Worm (Caenorhabditis elegans) whole organism, L4 larva: ENCODE measurements around the gene cyp-13A6.

ENCODE experiments used
- D1046.2 ChIP-seq: fragments of 200-800 bp; sonication (Bioruptor generic); IDR thresholded peaks from 2 replicates; pipeline ENCODE4 v1.3.6; 2022; ENCODE audit warnings: missing genetic modification characterization, missing compliant biosample characterization
- F10B5.3 ChIP-seq: sonication (generic microtip); optimal IDR thresholded peaks from 2 replicates; lab custom pipeline; 2016; ENCODE audit warnings: mild to moderate bottlenecking, missing genetic modification characterization, missing compliant biosample characterization
- T20F7.1 ChIP-seq: fragments of 200-800 bp; sonication (Bioruptor generic); optimal IDR thresholded peaks from 2 replicates; lab custom pipeline; 2018; ENCODE audit warnings: mild to moderate bottlenecking, missing genetic modification characterization, missing compliant biosample characterization
- Y75B8A.6 ChIP-seq: fragments of 200-800 bp; sonication (Bioruptor generic); IDR thresholded peaks from 2 replicates; pipeline ENCODE4 v1.3.6; 2022; ENCODE audit warnings: missing genetic modification reagents, missing genetic modification characterization, missing compliant biosample characterization
- ZK337.2 ChIP-seq: fragments of 200-800 bp; sonication (Bioruptor generic); IDR thresholded peaks from 2 replicates; pipeline ENCODE4 v1.3.6; 2022; ENCODE audit warnings: missing genetic modification reagents, missing genetic modification characterization, missing compliant biosample characterization
- aha-1 ChIP-seq: fragments of 150-350 bp; peaks from one replicate; lab custom pipeline; 2014; ENCODE audit warnings: missing biosample characterization, missing genetic modification characterization
- aly-2 ChIP-seq: sonication (generic microtip); optimal IDR thresholded peaks from 2 replicates; lab custom pipeline; 2018; ENCODE audit warnings: missing biosample characterization, missing genetic modification characterization
- arid-1 ChIP-seq: fragments of 200-800 bp; sonication (Bioruptor generic); conservative IDR thresholded peaks from 2 replicates; pipeline ENCODE4 v1.3.6; 2022; ENCODE audit warnings: missing genetic modification reagents, missing genetic modification characterization, missing compliant biosample characterization
- ceh-20 ChIP-seq: fragments of 200-800 bp; sonication (Bioruptor generic); IDR thresholded peaks from 2 replicates; pipeline ENCODE4 v1.3.6; 2022; ENCODE audit warnings: missing genetic modification reagents, missing genetic modification characterization, missing compliant biosample characterization
- ceh-32 ChIP-seq: sonication (generic microtip); optimal IDR thresholded peaks from 2 replicates; lab custom pipeline; 2016; ENCODE audit warnings: mild to moderate bottlenecking, missing genetic modification characterization, missing compliant biosample characterization; ENCODE audit not compliant: poor library complexity
- ceh-44 ChIP-seq: fragments of 200-800 bp; sonication (Bioruptor generic); IDR thresholded peaks from 2 replicates; pipeline ENCODE4 v1.3.6; 2022; ENCODE audit warnings: missing genetic modification reagents, missing genetic modification characterization, missing compliant biosample characterization
- cey-2 ChIP-seq: sonication (generic microtip); optimal IDR thresholded peaks from 3 replicates; lab custom pipeline; 2017; ENCODE audit warnings: missing genetic modification characterization, mild to moderate bottlenecking, missing compliant biosample characterization, antibody characterized with exemption, borderline replicate concordance; ENCODE audit not compliant: insufficient read depth
- ctbp-1 ChIP-seq: fragments of 200-800 bp; sonication (Bioruptor generic); IDR thresholded peaks from 2 replicates; pipeline ENCODE4 v1.3.6; 2022; ENCODE audit warnings: missing genetic modification reagents, missing genetic modification characterization, missing compliant biosample characterization
- daf-16 ChIP-seq, 3 experiments: sonication (generic microtip); optimal IDR thresholded peaks; 2 replicates each; lab custom pipeline; 2016 to 2017; ENCODE audit warnings: missing genetic modification characterization in 3 of 3, missing genetic modification reagents in 3 of 3, mild to moderate bottlenecking in 2 of 3, missing compliant biosample characterization in 2 of 3, missing biosample characterization in 1 of 3, moderate library complexity in 1 of 3
- daf-19 ChIP-seq: fragments of 200-800 bp; sonication (Bioruptor generic); conservative IDR thresholded peaks from 2 replicates; pipeline ENCODE4 v1.3.6; 2022; ENCODE audit warnings: missing genetic modification characterization, missing compliant biosample characterization
- daf-8 ChIP-seq: fragments of 200-800 bp; sonication (Bioruptor generic); IDR thresholded peaks from 2 replicates; pipeline ENCODE4 v1.3.6; 2022; ENCODE audit warnings: missing genetic modification characterization, missing compliant biosample characterization
- dmd-8 ChIP-seq: fragments of 200-800 bp; sonication (Bioruptor generic); IDR thresholded peaks from 2 replicates; pipeline ENCODE4 v1.3.6; 2022; ENCODE audit warnings: missing genetic modification characterization, missing compliant biosample characterization
- dpl-1 ChIP-seq: fragments of 150-350 bp; optimal IDR thresholded peaks from 2 replicates; lab custom pipeline; 2014; ENCODE audit warnings: missing biosample characterization, missing genetic modification reagents, missing genetic modification characterization
- duxl-1 ChIP-seq: sonication (generic microtip); optimal IDR thresholded peaks from 2 replicates; lab custom pipeline; 2016; ENCODE audit warnings: mild to moderate bottlenecking, missing genetic modification characterization, moderate library complexity, missing compliant biosample characterization; ENCODE audit not compliant: poor library complexity
- egl-43 ChIP-seq: fragments of 200-800 bp; sonication (Bioruptor generic); IDR thresholded peaks from 2 replicates; pipeline ENCODE4 v1.3.6; 2022; ENCODE audit warnings: missing genetic modification reagents, missing genetic modification characterization, missing compliant biosample characterization
- hlh-11 ChIP-seq: fragments of 200-800 bp; sonication (Bioruptor generic); optimal IDR thresholded peaks from 2 replicates; lab custom pipeline; 2018; ENCODE audit warnings: mild to moderate bottlenecking, missing genetic modification characterization, missing compliant biosample characterization
- lin-15B ChIP-seq: fragments of 150-350 bp; sonication (generic microtip); optimal IDR thresholded peaks from 3 replicates; lab custom pipeline; 2014; ENCODE audit warnings: missing biosample characterization, missing genetic modification characterization
- lin-29 ChIP-seq: fragments of 200-800 bp; sonication (Bioruptor generic); IDR thresholded peaks from 2 replicates; pipeline ENCODE4 v1.3.6; 2022; ENCODE audit warnings: missing genetic modification reagents, missing genetic modification characterization, missing compliant biosample characterization
- lin-38 ChIP-seq: fragments of 200-800 bp; sonication (Bioruptor generic); IDR thresholded peaks from 2 replicates; pipeline ENCODE4 v1.3.6; 2022; ENCODE audit warnings: missing genetic modification reagents, missing genetic modification characterization, missing compliant biosample characterization
- lsy-2 ChIP-seq, 2 experiments: fragments of 150-350 bp in 1 of 2; sonication (generic microtip) in 1 of 2; optimal IDR thresholded peaks; 2 replicates each; lab custom pipeline; 2014 to 2017; ENCODE audit warnings: missing biosample characterization in 2 of 2, missing genetic modification characterization in 2 of 2
- madf-5 ChIP-seq, 2 experiments: fragments of 200-800 bp; sonication (Bioruptor generic); IDR thresholded peaks; 2 replicates each; pipeline ENCODE4 v1.3.6; 2022; ENCODE audit warnings: missing compliant biosample characterization in 2 of 2, missing genetic modification characterization in 2 of 2
- madf-9 ChIP-seq: fragments of 200-800 bp; sonication (Bioruptor generic); conservative IDR thresholded peaks from 2 replicates; pipeline ENCODE4 v1.3.6; 2022; ENCODE audit warnings: missing genetic modification reagents, missing genetic modification characterization, missing compliant biosample characterization
- mdl-1 ChIP-seq, 2 experiments: fragments of 150-350 bp in 1 of 2; sonication (generic microtip) in 1 of 2; optimal IDR thresholded peaks; 2 replicates each; lab custom pipeline; 2014 to 2017; ENCODE audit warnings: missing biosample characterization in 2 of 2, missing genetic modification characterization in 2 of 2
- mxl-3 ChIP-seq: fragments of 200-800 bp; sonication (Bioruptor generic); optimal IDR thresholded peaks from 2 replicates; lab custom pipeline; 2018; ENCODE audit warnings: mild to moderate bottlenecking, missing genetic modification characterization, missing compliant biosample characterization
- nhr-11 ChIP-seq: fragments of 150-350 bp; optimal IDR thresholded peaks from 2 replicates; lab custom pipeline; 2014; ENCODE audit warnings: missing biosample characterization, missing genetic modification characterization
- nhr-237 ChIP-seq: sonication (generic microtip); optimal IDR thresholded peaks from 2 replicates; lab custom pipeline; 2017; ENCODE audit warnings: missing biosample characterization, missing genetic modification characterization
- nhr-25 ChIP-seq: sonication (generic microtip); optimal IDR thresholded peaks from 2 replicates; lab custom pipeline; 2017; ENCODE audit warnings: missing genetic modification characterization, mild to moderate bottlenecking, missing compliant biosample characterization, antibody characterized with exemption, moderate library complexity, borderline replicate concordance; ENCODE audit not compliant: insufficient read depth
- nhr-48 ChIP-seq: sonication (generic microtip); optimal IDR thresholded peaks from 2 replicates; lab custom pipeline; 2016; ENCODE audit warnings: mild to moderate bottlenecking, missing genetic modification characterization, missing compliant biosample characterization
- pha-4 ChIP-seq, 2 experiments: fragments of 150-350 bp in 1 of 2; fragments of 200-800 bp in 1 of 2; sonication (Bioruptor generic) in 1 of 2; IDR thresholded peaks in 1 of 2; optimal IDR thresholded peaks in 1 of 2; 2 replicates each; pipeline versions ENCODE4 v1.3.6 to Lab custom; 2014 to 2022; ENCODE audit warnings: missing genetic modification characterization in 2 of 2, missing genetic modification reagents in 2 of 2, missing biosample characterization in 1 of 2, missing compliant biosample characterization in 1 of 2
- saeg-2 ChIP-seq: fragments of 200-800 bp; sonication (Bioruptor generic); IDR thresholded peaks from 2 replicates; pipeline ENCODE4 v1.3.6; 2022; ENCODE audit warnings: missing genetic modification reagents, missing genetic modification characterization, missing compliant biosample characterization
- sdz-12 ChIP-seq: fragments of 200-800 bp; sonication (Bioruptor generic); optimal IDR thresholded peaks from 2 replicates; lab custom pipeline; 2018; ENCODE audit warnings: mild to moderate bottlenecking, missing genetic modification characterization, missing compliant biosample characterization
- set-16 ChIP-seq: fragments of 200-800 bp; sonication (Bioruptor generic); IDR thresholded peaks from 2 replicates; pipeline ENCODE4 v1.3.6; 2022; ENCODE audit warnings: missing genetic modification reagents, missing genetic modification characterization, missing compliant biosample characterization
- spr-3 ChIP-seq: fragments of 200-800 bp; sonication (Bioruptor generic); optimal IDR thresholded peaks from 2 replicates; lab custom pipeline; 2018; ENCODE audit warnings: mild to moderate bottlenecking, missing genetic modification characterization, missing compliant biosample characterization
- tra-1 ChIP-seq: fragments of 200-800 bp; sonication (Bioruptor generic); IDR thresholded peaks from 2 replicates; pipeline ENCODE4 v1.3.6; 2022; ENCODE audit warnings: missing genetic modification reagents, missing genetic modification characterization, missing compliant biosample characterization
- unc-130 ChIP-seq: sonication (generic microtip); optimal IDR thresholded peaks from 2 replicates; lab custom pipeline; 2016; ENCODE audit warnings: missing genetic modification reagents, missing genetic modification characterization, missing compliant biosample characterization
- zfp-3 ChIP-seq: fragments of 200-800 bp; sonication (Bioruptor generic); conservative IDR thresholded peaks from 2 replicates; pipeline ENCODE4 v1.3.6; 2022; ENCODE audit warnings: missing genetic modification reagents, missing genetic modification characterization, missing compliant biosample characterization
- ztf-11 ChIP-seq: fragments of 150-350 bp; optimal IDR thresholded peaks from 2 replicates; lab custom pipeline; 2014; ENCODE audit warnings: missing biosample characterization, missing genetic modification characterization
- ztf-7 ChIP-seq: fragments of 150-350 bp; optimal IDR thresholded peaks from 2 replicates; lab custom pipeline; 2014; ENCODE audit warnings: missing biosample characterization, missing genetic modification characterization

The cyp-13A6 gene

ce11 chrII:9828502-9828901, 25.9 kb upstream of the cyp-13A6 start:
- TF ChIP-seq arid-1 (no peak), ceh-44 (no peak), daf-19 (GFP tag; lab: Robert Waterston, UW) (no peak), F10B5.3 (no peak), lin-15B (tag; lab: Kevin White, UChicago) (no peak), dpl-1 (no peak), T20F7.1 (GFP tag; lab: Kevin White, UChicago) (no peak)

ce11 chrII:9827852-9828251, 25.2 kb upstream of the cyp-13A6 start, which contains the start of gene eyg-1:
Gene eyg-1 (minus strand): TSS chrII:9827952.
- TF ChIP-seq egl-43 (GFP tag; lab: Robert Waterston, UW) (no peak), zfp-3 (GFP tag; lab: Robert Waterston, UW) (no peak), dmd-8 (GFP tag; lab: Robert Waterston, UW) (no peak), ztf-11 (tag; lab: Kevin White, UChicago) (no peak), aha-1 (tag; lab: Kevin White, UChicago) (peak; percentile 53), ceh-20 (no peak)

ce11 chrII:9826946-9827345, 24.3 kb upstream of the cyp-13A6 start:
- TF ChIP-seq ctbp-1 (GFP tag; lab: Robert Waterston, UW) (no peak), aha-1 (tag; lab: Kevin White, UChicago) (peak; percentile 56), zfp-3 (GFP tag; lab: Robert Waterston, UW) (no peak), mxl-3 (GFP tag; lab: Kevin White, UChicago) (no peak), ZK337.2 (GFP tag; lab: Robert Waterston, UW) (no peak), lin-29 (GFP tag; lab: Robert Waterston, UW) (no peak)

ce11 chrII:9807519-9807972, 4.9 kb upstream of the cyp-13A6 start, which contains the start of gene cyp-13A8:
Gene cyp-13A8 (minus strand): TSS chrII:9807569.
- TF ChIP-seq tra-1 (GFP tag; lab: Robert Waterston, UW) (0 out of 2 replicates have a peak, but pooled peaks have one; percentile 29), ztf-7 (tag; lab: Kevin White, UChicago) (no peak), set-16 (GFP tag; lab: Robert Waterston, UW) (no peak), lin-29 (GFP tag; lab: Robert Waterston, UW) (no peak), ceh-32 (tag; lab: Kevin White, UChicago) (no peak), unc-130 (GFP tag; lab: Kevin White, UChicago) (no peak), spr-3 (GFP tag; lab: Kevin White, UChicago) (no peak), nhr-11 (tag; lab: Kevin White, UChicago) (no peak), madf-5 (GFP tag; IDR thresholded peaks at IDR 0.05; lab: Robert Waterston, UW) (no peak), daf-16 (GFP tag; optimal IDR thresholded peaks at IDR 0.05; lab: Kevin White, UChicago) (no peak), daf-16 (tag; optimal IDR thresholded peaks at IDR 0.05; lab: Kevin White, UChicago) (peak; percentile 71), aha-1 (tag; lab: Kevin White, UChicago) (peak; percentile 38), madf-9 (no peak), D1046.2 (no peak), daf-8 (GFP tag; lab: Robert Waterston, UW) (no peak), ZK337.2 (GFP tag; lab: Robert Waterston, UW) (no peak), lin-38 (GFP tag; lab: Robert Waterston, UW) (no peak), lsy-2 (tag; optimal IDR thresholded peaks at IDR 0.05; lab: Kevin White, UChicago) (no peak), arid-1 (no peak), mdl-1 (tag; optimal IDR thresholded peaks at IDR 0.05; lab: Kevin White, UChicago) (peak in 1 of 2 experiments; percentile 66), daf-19 (GFP tag; lab: Robert Waterston, UW) (no peak), Y75B8A.6 (GFP tag; lab: Robert Waterston, UW) (no peak), aly-2 (tag; lab: Kevin White, UChicago) (no peak), nhr-237 (no peak), cey-2 (tag; lab: Kevin White, UChicago) (no peak), hlh-11 (tag; lab: Kevin White, UChicago) (peak; percentile 79), saeg-2 (GFP tag; lab: Robert Waterston, UW) (no peak), sdz-12 (GFP tag; lab: Kevin White, UChicago) (no peak), pha-4 (GFP tag; IDR thresholded peaks at IDR 0.05; lab: Robert Waterston, UW) (no peak), pha-4 (tag; optimal IDR thresholded peaks at IDR 0.05; lab: Kevin White, UChicago) (no peak), duxl-1 (no peak), nhr-48 (tag; lab: Kevin White, UChicago) (no peak), nhr-25 (no peak)
